Fruit fly (Drosophila melanogaster): Measurements from ENCODE around the gene AdipoR.

Gene AdipoR

dm6 chr3R:22526353-22526907 lies 21.2 kb downstream of the AdipoR start (continued):
- TF ChIP-seq NC2α (GFP tag; optimal IDR thresholded peaks at IDR 0.05) (no peak), gcm2 (GFP tag; optimal IDR thresholded peaks at IDR 0.05) (no peak), CG10543 (GFP tag; optimal IDR thresholded peaks at IDR 0.05) (no peak), pan (optimal IDR thresholded peaks at IDR 0.05) (no peak), pan (GFP tag; optimal IDR thresholded peaks at IDR 0.05 in 1 of 2, IDR thresholded peaks at IDR 0.05 in 1 of 2) (peak in 1 of 2 experiments; percentile 59), lov (optimal IDR thresholded peaks at IDR 0.05) (no peak), lov (GFP tag; IDR thresholded peaks at IDR 0.05) (no peak), CG11247 (GFP tag; IDR thresholded peaks at IDR 0.05) (no peak), CG16779 (GFP tag; IDR thresholded peaks at IDR 0.05) (no peak), odd (GFP tag; optimal IDR thresholded peaks at IDR 0.05) (no peak), Oli (tag; optimal IDR thresholded peaks at IDR 0.05) (peak; percentile 14), lola (GFP tag; optimal IDR thresholded peaks at IDR 0.05) (peak in 1 of 3 experiments; percentile 12), Dip2 (GFP tag; IDR thresholded peaks at IDR 0.05) (no peak), tin (GFP tag; optimal IDR thresholded peaks at IDR 0.05) (peak; percentile 16), CG9727 (GFP tag; optimal IDR thresholded peaks at IDR 0.05) (peak; percentile 67), CoRest (tag; optimal IDR thresholded peaks at IDR 0.05) (peak; percentile 19), CG10267 (tag; optimal IDR thresholded peaks at IDR 0.05) (no peak), ham (GFP tag; IDR thresholded peaks at IDR 0.05) (no peak), Optix (GFP tag; IDR thresholded peaks at IDR 0.05) (peak; percentile 37; the same call in 1 of the 3 replicates), shn (GFP tag; optimal IDR thresholded peaks at IDR 0.05) (peak; percentile 36), zen (tag; optimal IDR thresholded peaks at IDR 0.05) (no peak), Mrtf (GFP tag; IDR thresholded peaks at IDR 0.05) (0 out of 3 replicates have a peak, but pooled peaks have one; percentile 28), CG13775 (GFP tag; optimal IDR thresholded peaks at IDR 0.05) (peak; percentile 20), CG14441 (GFP tag; IDR thresholded peaks at IDR 0.05) (peak; percentile 59), fd102C (GFP tag; optimal IDR thresholded peaks at IDR 0.05) (no peak), H2.0 (GFP tag; IDR thresholded peaks at IDR 0.05) (peak; percentile 18; the same call in 1 of the 2 replicates), Ets65A (GFP tag) (peak; percentile 93), HHEX (GFP tag; optimal IDR thresholded peaks at IDR 0.05) (no peak), Nf-YA (GFP tag; IDR thresholded peaks at IDR 0.05) (no peak), pb (GFP tag; optimal IDR thresholded peaks at IDR 0.05) (no peak), kah (GFP tag; optimal IDR thresholded peaks at IDR 0.05) (no peak), CG18011 (GFP tag; optimal IDR thresholded peaks at IDR 0.05) (no peak), Bdp1 (GFP tag; optimal IDR thresholded peaks at IDR 0.05) (no peak), ssp (GFP tag; IDR thresholded peaks at IDR 0.05) (0 out of 2 replicates have a peak, but pooled peaks have one; percentile 15), Rx (GFP tag; IDR thresholded peaks at IDR 0.05) (0 out of 2 replicates have a peak, but pooled peaks have one; percentile 20), CG3847 (GFP tag; IDR thresholded peaks at IDR 0.05) (no peak), Gsc (GFP tag; IDR thresholded peaks at IDR 0.05) (no peak), Dek (tag; optimal IDR thresholded peaks at IDR 0.05) (no peak), Aef1 (GFP tag; IDR thresholded peaks at IDR 0.05) (no peak), CG8765 (GFP tag; IDR thresholded peaks at IDR 0.05) (0 out of 2 replicates have a peak, but pooled peaks have one; percentile 34), nom (GFP tag; optimal IDR thresholded peaks at IDR 0.05) (peak; percentile 81), ATbp (GFP tag; optimal IDR thresholded peaks at IDR 0.05) (no peak), slbo (GFP tag; IDR thresholded peaks at IDR 0.05) (peak; percentile 40), CG12769 (tag; optimal IDR thresholded peaks at IDR 0.05) (peak; percentile 42), dm (GFP tag; optimal IDR thresholded peaks at IDR 0.05) (no peak), pum (GFP tag; optimal IDR thresholded peaks at IDR 0.05) (no peak), MESR4 (GFP tag; optimal IDR thresholded peaks at IDR 0.05) (no peak), CG9609 (GFP tag; optimal IDR thresholded peaks at IDR 0.05) (peak; percentile 9), jumu (GFP tag; optimal IDR thresholded peaks at IDR 0.05) (no peak), Gug (GFP tag; IDR thresholded peaks at IDR 0.05) (peak; percentile 26; the same call in 2 of the 4 replicates), trem (tag; optimal IDR thresholded peaks at IDR 0.05) (no peak)
